Fruit fly (Drosophila melanogaster): ENCODE results near the gene p38a.

Gene p38a

dm6 chr3R:24112320-24113069 is 39.6 kb downstream of the p38a start, which contains the start of gene CG13605 (continued):
- peak; percentile 58 for TF ChIP-seq ap (GFP tag; IDR thresholded peaks at IDR 0.05)
- no peak for TF ChIP-seq Doc3 (GFP tag; IDR thresholded peaks at IDR 0.05; ENCODE audit: partially characterized antibody)
- TF ChIP-seq Med (GFP tag): peak; percentile 94
- peak; percentile 75 for TF ChIP-seq CG12155 (GFP tag; optimal IDR thresholded peaks at IDR 0.05)
- peak in 1 of 2 experiments; percentile 4 for TF ChIP-seq insv (GFP tag; optimal IDR thresholded peaks at IDR 0.05)
- TF ChIP-seq CG13287 (GFP tag; IDR thresholded peaks at IDR 0.05; ENCODE audit: partially characterized antibody): no peak
- TF ChIP-seq Atf3 (GFP tag; optimal IDR thresholded peaks at IDR 0.05): no peak
- TF ChIP-seq oc (tag; optimal IDR thresholded peaks at IDR 0.05): peak; percentile 63
- TF ChIP-seq slp2 (GFP tag; optimal IDR thresholded peaks at IDR 0.05): no peak
- peak; percentile 34 for TF ChIP-seq Sin3A (optimal IDR thresholded peaks at IDR 0.05)
- TF ChIP-seq sc (optimal IDR thresholded peaks at IDR 0.05): no peak
- peak; percentile 58 for TF ChIP-seq sc (GFP tag; optimal IDR thresholded peaks at IDR 0.05)
- peak; percentile 68 for TF ChIP-seq seq (GFP tag; IDR thresholded peaks at IDR 0.05)
- TF ChIP-seq CG30403 (GFP tag; optimal IDR thresholded peaks at IDR 0.05): peak; percentile 72
- TF ChIP-seq CG14667 (GFP tag; IDR thresholded peaks at IDR 0.05): 0 out of 2 replicates have a peak, but pooled peaks have one; percentile 22
- TF ChIP-seq btn (GFP tag; optimal IDR thresholded peaks at IDR 0.05): no peak

- TF ChIP-seq HLH54F (GFP tag; optimal IDR thresholded peaks at IDR 0.05): peak; percentile 89
- peak; percentile 99 for TF ChIP-seq CG13775 (GFP tag; optimal IDR thresholded peaks at IDR 0.05)
- TF ChIP-seq Awh (GFP tag; IDR thresholded peaks at IDR 0.05): no peak; the same call in none of the 2 replicates
- TF ChIP-seq abd-A (tag; optimal IDR thresholded peaks at IDR 0.05): peak; percentile 98
- peak; percentile 100 for TF ChIP-seq CG7839 (tag; optimal IDR thresholded peaks at IDR 0.05)
- no peak for TF ChIP-seq so (GFP tag; IDR thresholded peaks at IDR 0.05)
- TF ChIP-seq unc-4 (GFP tag; IDR thresholded peaks at IDR 0.05; ENCODE audit: partially characterized antibody): no peak
- TF ChIP-seq gcm2 (GFP tag; optimal IDR thresholded peaks at IDR 0.05): peak; percentile 64
- TF ChIP-seq gfzf (GFP tag; optimal IDR thresholded peaks at IDR 0.05): peak; percentile 21
- peak; percentile 99 for TF ChIP-seq nom (GFP tag; optimal IDR thresholded peaks at IDR 0.05)
- TF ChIP-seq CG1792 (GFP tag; optimal IDR thresholded peaks at IDR 0.05): peak; percentile 81
- TF ChIP-seq grn (GFP tag; optimal IDR thresholded peaks at IDR 0.05): peak; percentile 58
- TF ChIP-seq CG15073 (GFP tag; optimal IDR thresholded peaks at IDR 0.05): peak; percentile 86
- no peak for TF ChIP-seq esg (GFP tag; conservative IDR thresholded peaks at IDR 0.05)
- TF ChIP-seq trh (GFP tag; optimal IDR thresholded peaks at IDR 0.05): peak; percentile 97
- no peak for TF ChIP-seq CG9932 (GFP tag; IDR thresholded peaks at IDR 0.05)
- TF ChIP-seq dati (GFP tag; IDR thresholded peaks at IDR 0.05): no peak
- TF ChIP-seq CG11398 (GFP tag; optimal IDR thresholded peaks at IDR 0.05): peak; percentile 79
- no peak; the same call in 1 of the 2 replicates for TF ChIP-seq ap (GFP tag; IDR thresholded peaks at IDR 0.05)
- no peak for TF ChIP-seq gt (GFP tag; IDR thresholded peaks at IDR 0.05)
- peak; percentile 94 for TF ChIP-seq CG11696 (GFP tag; IDR thresholded peaks at IDR 0.05)
- peak; percentile 84 for TF ChIP-seq Mad (GFP tag; optimal IDR thresholded peaks at IDR 0.05)
- TF ChIP-seq luna (GFP tag; optimal IDR thresholded peaks at IDR 0.05): peak; percentile 57
- no peak for TF ChIP-seq ssp (GFP tag; IDR thresholded peaks at IDR 0.05)
- TF ChIP-seq CG30020 (tag; optimal IDR thresholded peaks at IDR 0.05): peak; percentile 95
- peak; percentile 96 for TF ChIP-seq CG6683 (GFP tag; optimal IDR thresholded peaks at IDR 0.05)
- peak; percentile 99 for TF ChIP-seq odd (GFP tag; optimal IDR thresholded peaks at IDR 0.05)
- TF ChIP-seq Atf3 (GFP tag; optimal IDR thresholded peaks at IDR 0.05): peak; percentile 70
- TF ChIP-seq cato (GFP tag; optimal IDR thresholded peaks at IDR 0.05; ENCODE audit: borderline replicate concordance): peak; percentile 98
- peak; percentile 100 for TF ChIP-seq CG18599 (GFP tag; optimal IDR thresholded peaks at IDR 0.05)
- peak; percentile 97 for TF ChIP-seq lbe (GFP tag; optimal IDR thresholded peaks at IDR 0.05)
- peak; percentile 98 for TF ChIP-seq CG3065 (GFP tag; optimal IDR thresholded peaks at IDR 0.05)
- peak; percentile 94 for TF ChIP-seq mam (GFP tag; optimal IDR thresholded peaks at IDR 0.05)
- TF ChIP-seq Drgx (GFP tag; IDR thresholded peaks at IDR 0.05): no peak
- no peak for TF ChIP-seq CG34422 (GFP tag; IDR thresholded peaks at IDR 0.05)
These were observed 43.2 kb downstream of the p38a start, which contains the start of the genes eIF4EHP and CG18428 for dm6 chr3R:24108902-24109389. TSS of gene eIF4EHP (minus strand) at chr3R:24108960. TSS of gene CG18428 (plus strand) at chr3R:24109336.
